Worm (Caenorhabditis elegans): ENCODE results near the gene ZK856.18.

ZK856.18 gene

ce11 chrV:10185719-10186118 is at the start of gene ZK856.18:
ZK856.18 (minus strand) TSS chrV:10186007.
- TF ChIP-seq dao-5 (tag; optimal IDR thresholded peaks at IDR 0.05): no peak
- TF ChIP-seq W03F9.2 (tag; optimal IDR thresholded peaks at IDR 0.05): no peak

- no peak for TF ChIP-seq him-1 (tag; optimal IDR thresholded peaks at IDR 0.05)
These were observed 47.5 kb upstream of the ZK856.18 start, which contains the start of gene str-182 for ce11 chrV:10233330-10233729. str-182 (minus strand) TSS chrV:10233430.

- TF ChIP-seq dao-5 (tag; optimal IDR thresholded peaks at IDR 0.05): no peak
These were observed 45.1 kb upstream of the ZK856.18 start, which contains the start of gene fipr-6 for ce11 chrV:10230932-10231331. fipr-6 (plus strand) TSS chrV:10231232.

ce11 chrV:10229222-10229879 is 43.5 kb upstream of the ZK856.18 start, which contains the start of the genes pyt-1 and fipr-7:
pyt-1 (minus strand) TSS chrV:10229322.
fipr-7 (plus strand) TSS chrV:10229829.
- TF ChIP-seq dao-5 (tag; optimal IDR thresholded peaks at IDR 0.05) (no peak), him-1 (tag; optimal IDR thresholded peaks at IDR 0.05) (no peak), W03F9.2 (tag; optimal IDR thresholded peaks at IDR 0.05) (no peak)

ce11 chrV:10228360-10228759 is 42.6 kb upstream of the ZK856.18 start, which contains the start of gene fipr-4:
fipr-4 (minus strand) TSS chrV:10228460.
- no peak for TF ChIP-seq him-1 (tag; optimal IDR thresholded peaks at IDR 0.05)
- no peak for TF ChIP-seq W03F9.2 (tag; optimal IDR thresholded peaks at IDR 0.05)
- no peak for TF ChIP-seq dao-5 (tag; optimal IDR thresholded peaks at IDR 0.05)

ce11 chrV:10227333-10227732 is 41.5 kb upstream of the ZK856.18 start, which contains the start of gene ttr-19:
ttr-19 (minus strand) TSS chrV:10227433.
- no peak for TF ChIP-seq W03F9.2 (tag; optimal IDR thresholded peaks at IDR 0.05)
- TF ChIP-seq dao-5 (tag; optimal IDR thresholded peaks at IDR 0.05): no peak
- no peak for TF ChIP-seq him-1 (tag; optimal IDR thresholded peaks at IDR 0.05)

ce11 chrV:10225610-10226009 is 39.8 kb upstream of the ZK856.18 start, which contains the start of gene daf-36:
daf-36 (minus strand) TSS chrV:10225710.
- TF ChIP-seq dao-5 (tag; optimal IDR thresholded peaks at IDR 0.05) (no peak), him-1 (tag; optimal IDR thresholded peaks at IDR 0.05) (no peak), W03F9.2 (tag; optimal IDR thresholded peaks at IDR 0.05) (no peak)

- no peak for TF ChIP-seq W03F9.2 (tag; optimal IDR thresholded peaks at IDR 0.05)
These were observed 38.8 kb upstream of the ZK856.18 start for ce11 chrV:10224619-10225018.

- no peak for TF ChIP-seq dao-5 (tag; optimal IDR thresholded peaks at IDR 0.05)
- TF ChIP-seq him-1 (tag; optimal IDR thresholded peaks at IDR 0.05): no peak
- no peak for TF ChIP-seq W03F9.2 (tag; optimal IDR thresholded peaks at IDR 0.05)
These were observed 36.2 kb upstream of the ZK856.18 start, which contains the start of gene C12D8.20 for ce11 chrV:10222007-10222406. C12D8.20 (plus strand) TSS chrV:10222307.

- TF ChIP-seq W03F9.2 (tag; optimal IDR thresholded peaks at IDR 0.05) (no peak), him-1 (tag; optimal IDR thresholded peaks at IDR 0.05) (no peak), dao-5 (tag; optimal IDR thresholded peaks at IDR 0.05) (no peak)
These were observed 35.5 kb upstream of the ZK856.18 start, which contains the start of the genes fipr-5 and fipr-9 for ce11 chrV:10221317-10221716. fipr-5 (minus strand) TSS chrV:10221417. fipr-9 (plus strand) TSS chrV:10221662.

- TF ChIP-seq dao-5 (tag; optimal IDR thresholded peaks at IDR 0.05): no peak
- TF ChIP-seq W03F9.2 (tag; optimal IDR thresholded peaks at IDR 0.05): no peak
- TF ChIP-seq him-1 (tag; optimal IDR thresholded peaks at IDR 0.05): no peak
These were observed 34.8 kb upstream of the ZK856.18 start, which contains the start of gene C12D8.13 for ce11 chrV:10220605-10221004. C12D8.13 (minus strand) TSS chrV:10220705.

- TF ChIP-seq dao-5 (tag; optimal IDR thresholded peaks at IDR 0.05) (no peak), W03F9.2 (tag; optimal IDR thresholded peaks at IDR 0.05) (no peak), him-1 (tag; optimal IDR thresholded peaks at IDR 0.05) (no peak)
These were observed 30.9 kb upstream of the ZK856.18 start, which contains the start of gene ZK856.14 for ce11 chrV:10216724-10217123. ZK856.14 (plus strand) TSS chrV:10217024.

- TF ChIP-seq him-1 (tag; optimal IDR thresholded peaks at IDR 0.05): no peak
- TF ChIP-seq dao-5 (tag; optimal IDR thresholded peaks at IDR 0.05): no peak
- no peak for TF ChIP-seq W03F9.2 (tag; optimal IDR thresholded peaks at IDR 0.05)
These were observed 26.8 kb upstream of the ZK856.18 start, which contains the start of gene hpo-40 for ce11 chrV:10212627-10213026. hpo-40 (plus strand) TSS chrV:10212927.

ce11 chrV:10212027-10212426 is 26.2 kb upstream of the ZK856.18 start, which contains the start of gene zhit-3:
zhit-3 (minus strand) TSS chrV:10212127.
- no peak for TF ChIP-seq W03F9.2 (tag; optimal IDR thresholded peaks at IDR 0.05)
- no peak for TF ChIP-seq him-1 (tag; optimal IDR thresholded peaks at IDR 0.05)
- no peak for TF ChIP-seq dao-5 (tag; optimal IDR thresholded peaks at IDR 0.05)

Measured in whole organism, L4/young adult.